Fruit fly (Drosophila melanogaster): ENCODE measurements around the gene Pburs.

Gene Pburs

DNA sequence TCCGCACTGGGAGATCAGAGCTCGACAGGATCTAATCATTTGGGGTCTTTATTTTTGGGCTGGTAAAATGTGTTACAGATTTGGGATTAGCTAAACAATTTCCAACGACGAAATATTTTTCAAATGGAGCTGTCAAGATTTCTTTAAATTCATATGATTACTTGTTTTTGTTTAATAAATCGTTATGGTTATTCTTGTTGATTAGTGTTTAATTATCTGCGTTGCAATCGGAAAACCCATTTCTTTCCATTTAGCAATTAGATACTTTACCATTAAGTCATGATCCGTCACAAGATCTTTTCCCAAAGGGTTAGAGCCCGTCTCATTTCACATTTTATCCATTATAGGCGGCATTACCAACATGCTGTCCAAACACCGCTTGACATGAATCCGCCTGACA is 33.7 kb upstream of the Pburs start, which contains the start of gene CG15283:
Gene CG15283 (minus strand): TSS at position 101 of the 400 bp plus-strand sequence.
- no peak for TF ChIP-seq CG17801 (GFP tag; optimal IDR thresholded peaks at IDR 0.05; ENCODE audit: partially characterized antibody)

- no peak for TF ChIP-seq CG17801 (GFP tag; optimal IDR thresholded peaks at IDR 0.05; ENCODE audit: partially characterized antibody)
Measured at dm6 chr2L:14449886-14450548, 32.9 kb upstream of the Pburs start.

DNA sequence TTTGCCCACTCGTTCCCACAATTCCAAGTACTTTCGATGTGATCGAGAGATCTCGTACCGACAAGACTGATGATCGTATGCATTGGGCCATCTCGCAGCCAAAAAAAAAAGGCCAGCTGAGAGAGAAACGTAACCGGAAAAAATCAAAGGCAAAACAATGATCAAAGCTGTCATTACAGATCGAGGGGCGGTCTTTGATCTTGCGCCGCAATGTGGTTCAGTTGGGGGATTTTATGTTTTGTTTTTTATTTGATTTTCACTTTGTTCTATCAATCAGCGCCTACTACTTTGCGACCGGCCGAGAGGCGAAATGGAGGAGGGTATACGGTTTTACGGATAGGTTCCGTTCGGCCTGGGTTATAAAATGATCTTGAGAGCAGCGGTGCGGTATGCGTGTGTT is 31.7 kb upstream of the Pburs start:
- no peak for TF ChIP-seq CG17801 (GFP tag; optimal IDR thresholded peaks at IDR 0.05; ENCODE audit: partially characterized antibody)

- TF ChIP-seq CG17801 (GFP tag; optimal IDR thresholded peaks at IDR 0.05; ENCODE audit: partially characterized antibody) = no peak
Measured at dm6 chr2L:14447558-14447957, 30.4 kb upstream of the Pburs start.

DNA sequence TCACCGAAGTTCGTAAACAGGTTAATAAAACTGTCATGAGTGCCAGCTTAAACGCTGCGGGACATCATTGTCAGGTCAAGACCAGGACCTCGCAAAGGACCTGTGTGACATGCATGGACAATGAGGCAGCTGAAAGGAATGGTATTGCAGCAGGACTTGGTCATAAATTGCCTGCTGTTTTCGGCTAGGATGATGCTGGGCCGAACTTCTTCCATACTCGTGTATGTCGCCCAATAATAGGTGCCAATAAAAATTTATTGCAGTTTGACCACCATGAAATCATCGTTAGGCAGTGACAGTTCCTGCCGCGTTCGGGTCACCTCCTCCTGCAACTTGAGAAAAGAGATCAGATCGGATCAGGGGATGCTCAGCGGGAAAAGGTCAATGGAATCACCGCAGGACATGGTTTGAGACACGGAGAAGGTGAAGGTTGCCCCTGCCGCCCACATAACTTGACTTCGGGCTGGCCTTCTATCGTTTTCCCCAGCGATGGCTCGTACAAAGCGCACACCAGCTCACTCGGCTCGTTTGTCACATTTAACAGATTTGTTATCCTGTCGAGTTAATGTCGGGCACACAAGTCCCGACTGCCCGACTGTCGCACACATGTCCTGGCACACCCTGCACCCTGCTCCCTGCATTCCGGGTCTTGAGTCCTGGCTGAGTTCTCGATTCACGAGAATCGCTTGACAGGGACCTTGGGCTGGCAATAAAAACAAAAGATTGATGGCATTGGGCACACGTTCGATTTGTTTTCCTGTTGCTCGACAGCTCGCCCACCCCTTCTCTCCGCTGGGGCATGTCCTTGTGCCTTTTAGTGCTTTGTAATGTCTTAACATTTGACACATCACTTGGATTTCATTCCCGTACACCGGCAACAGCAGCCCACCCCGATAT is 28.7 kb upstream of the Pburs start:
- TF ChIP-seq CG17801 (GFP tag; optimal IDR thresholded peaks at IDR 0.05; ENCODE audit: partially characterized antibody) = no peak

dm6 chr2L:14444834-14445233 is 27.7 kb upstream of the Pburs start:
- no peak for TF ChIP-seq CG17801 (GFP tag; optimal IDR thresholded peaks at IDR 0.05; ENCODE audit: partially characterized antibody)

- TF ChIP-seq CG17801 (GFP tag; optimal IDR thresholded peaks at IDR 0.05; ENCODE audit: partially characterized antibody) = no peak
Measured at dm6 chr2L:14443667-14444285, 26.6 kb upstream of the Pburs start.

DNA sequence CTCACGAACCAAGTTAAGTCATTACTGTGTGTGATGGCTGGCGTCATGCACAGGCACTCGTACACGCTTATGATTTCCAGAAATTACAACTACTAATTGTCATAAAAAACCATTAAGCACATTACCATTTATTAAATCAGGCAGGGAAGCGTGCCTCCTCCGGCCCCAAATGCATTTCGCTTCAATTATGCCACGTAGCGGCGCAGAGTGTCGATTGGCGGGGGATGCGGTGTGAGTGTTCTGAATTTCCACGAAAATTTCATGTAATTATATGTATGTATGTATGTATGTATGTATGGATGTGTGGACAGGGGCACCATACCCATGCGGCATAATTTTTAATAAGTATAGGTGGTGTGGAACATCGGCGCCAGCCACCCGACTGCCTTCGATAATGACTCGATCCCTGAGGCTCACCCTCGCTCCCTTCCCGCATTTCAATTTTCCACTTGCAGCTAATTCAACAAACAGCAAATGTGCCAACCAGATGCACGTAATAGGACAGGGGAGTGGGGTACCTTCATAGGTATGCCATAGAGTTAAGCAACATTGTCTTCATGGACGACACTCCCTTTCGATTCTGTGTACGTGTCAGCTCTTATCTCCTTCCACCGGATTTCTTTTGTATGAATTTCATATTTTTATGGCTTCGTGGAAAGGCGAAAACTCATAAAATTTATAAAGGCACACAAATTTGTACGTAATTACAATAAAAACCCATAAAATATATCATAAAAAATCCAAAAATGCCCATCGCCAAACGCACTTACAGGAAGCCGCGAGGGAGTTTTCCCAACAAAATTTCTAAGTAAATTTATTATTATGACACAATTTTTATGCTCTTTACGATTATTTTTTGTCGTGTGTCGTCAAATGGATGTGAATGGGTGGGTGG is 25.3 kb upstream of the Pburs start:
- no peak for TF ChIP-seq CG17801 (GFP tag; optimal IDR thresholded peaks at IDR 0.05; ENCODE audit: partially characterized antibody)

- TF ChIP-seq CG17801 (GFP tag; optimal IDR thresholded peaks at IDR 0.05; ENCODE audit: partially characterized antibody) = no peak
Measured at dm6 chr2L:14441309-14441708, 24.2 kb upstream of the Pburs start.

- no peak for TF ChIP-seq CG17801 (GFP tag; optimal IDR thresholded peaks at IDR 0.05; ENCODE audit: partially characterized antibody)
Measured at dm6 chr2L:14440908-14441307, 23.8 kb upstream of the Pburs start.

- no peak for TF ChIP-seq CG17801 (GFP tag; optimal IDR thresholded peaks at IDR 0.05; ENCODE audit: partially characterized antibody)
Measured at dm6 chr2L:14438827-14439226, 21.7 kb upstream of the Pburs start.

- no peak for TF ChIP-seq CG17801 (GFP tag; optimal IDR thresholded peaks at IDR 0.05; ENCODE audit: partially characterized antibody)
Measured at dm6 chr2L:14435866-14436626, 18.9 kb upstream of the Pburs start.

DNA sequence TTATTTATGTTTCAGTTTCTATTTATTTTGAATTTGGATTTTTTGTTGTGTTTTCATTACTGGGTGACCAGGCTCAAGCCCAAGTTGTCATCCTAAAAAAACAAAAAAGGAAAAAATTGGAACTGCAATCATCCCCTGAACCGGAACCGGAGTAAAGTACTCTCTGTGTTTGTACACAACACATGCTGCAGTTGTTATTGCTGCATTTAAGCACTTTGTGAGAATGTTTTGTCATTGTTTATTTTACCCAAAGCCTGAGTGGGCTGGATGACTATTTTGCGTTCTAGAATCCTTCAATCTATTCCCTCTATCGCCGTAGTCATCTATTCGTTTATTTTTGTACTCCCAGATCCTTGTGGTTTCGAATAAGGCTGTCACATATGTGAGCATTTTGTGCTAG is 17.3 kb upstream of the Pburs start:
- no peak for TF ChIP-seq CG17801 (GFP tag; optimal IDR thresholded peaks at IDR 0.05; ENCODE audit: partially characterized antibody)

All from ovary, adult (tissue).